Worm (Caenorhabditis elegans): ENCODE data around the gene F17H10.2.

Gene F17H10.2

ce11 chrX:13145988-13146873, 32.7 kb downstream of the F17H10.2 start:
- TF ChIP-seq hmg-4 (GFP tag; optimal IDR thresholded peaks at IDR 0.05): peak; percentile 42
- no peak for TF ChIP-seq tbx-37 (GFP tag; conservative IDR thresholded peaks at IDR 0.05)
- no peak for TF ChIP-seq hmbx-1 (tag; optimal IDR thresholded peaks at IDR 0.05)
- TF ChIP-seq ceh-36 (tag; optimal IDR thresholded peaks at IDR 0.05): peak; percentile 22

ce11 chrX:13147105-13147504, 33.5 kb downstream of the F17H10.2 start:
- TF ChIP-seq tbx-11 (GFP tag; IDR thresholded peaks at IDR 0.05) (no peak), tbx-37 (GFP tag; conservative IDR thresholded peaks at IDR 0.05) (no peak), tra-4 (tag; optimal IDR thresholded peaks at IDR 0.05) (no peak), B0310.2 (tag; optimal IDR thresholded peaks at IDR 0.05) (no peak), sea-1 (GFP tag; conservative IDR thresholded peaks at IDR 0.05) (no peak), ama-1 (optimal IDR thresholded peaks at IDR 0.05) (no peak), aly-1 (tag; optimal IDR thresholded peaks at IDR 0.05) (no peak), hnd-1 (tag; optimal IDR thresholded peaks at IDR 0.05) (no peak), hmg-4 (GFP tag; optimal IDR thresholded peaks at IDR 0.05) (no peak), ets-7 (tag; optimal IDR thresholded peaks at IDR 0.05) (no peak), scrt-1 (GFP tag; IDR thresholded peaks at IDR 0.05) (no peak), F13C5.2 (tag; optimal IDR thresholded peaks at IDR 0.05) (no peak), hmbx-1 (tag; optimal IDR thresholded peaks at IDR 0.05) (no peak), pes-1 (GFP tag; IDR thresholded peaks at IDR 0.05) (no peak)

DNA sequence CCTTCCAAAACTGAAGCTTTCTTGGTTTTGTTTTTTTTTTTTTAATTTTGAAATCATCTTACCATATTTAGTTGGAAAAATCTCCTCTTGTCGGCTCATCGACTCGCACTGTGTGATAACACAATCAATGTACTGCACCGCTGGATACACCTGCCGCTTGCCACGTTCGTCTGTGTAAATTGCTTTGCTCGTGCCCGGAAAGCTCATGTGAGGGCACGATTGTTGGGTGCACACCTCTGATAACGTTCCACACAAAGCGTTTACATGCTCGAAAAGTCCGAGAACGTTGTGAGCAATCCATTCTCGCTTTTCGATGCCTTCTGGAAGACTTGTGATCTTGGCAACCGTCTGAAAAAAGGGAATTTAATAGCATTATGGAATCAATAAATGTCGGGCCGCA, 40.9 kb downstream of the F17H10.2 start:
- TF ChIP-seq B0310.2 (tag; optimal IDR thresholded peaks at IDR 0.05) (no peak), ama-1 (optimal IDR thresholded peaks at IDR 0.05) (no peak), tra-4 (tag; optimal IDR thresholded peaks at IDR 0.05) (no peak), tbx-37 (GFP tag; conservative IDR thresholded peaks at IDR 0.05) (no peak), tbx-11 (GFP tag; IDR thresholded peaks at IDR 0.05) (no peak), sea-1 (GFP tag; conservative IDR thresholded peaks at IDR 0.05) (no peak), hmbx-1 (tag; optimal IDR thresholded peaks at IDR 0.05) (no peak), pes-1 (GFP tag; IDR thresholded peaks at IDR 0.05) (no peak)

ce11 chrX:13155730-13156129, 42.2 kb downstream of the F17H10.2 start:
- TF ChIP-seq ets-7 (tag; optimal IDR thresholded peaks at IDR 0.05) (no peak), tbx-37 (GFP tag; conservative IDR thresholded peaks at IDR 0.05) (no peak), ceh-13 (GFP tag; optimal IDR thresholded peaks at IDR 0.05) (no peak), ama-1 (optimal IDR thresholded peaks at IDR 0.05) (no peak), hmbx-1 (tag; optimal IDR thresholded peaks at IDR 0.05) (no peak), B0310.2 (tag; optimal IDR thresholded peaks at IDR 0.05) (no peak), flt-1 (GFP tag; IDR thresholded peaks at IDR 0.05) (no peak), hmg-4 (GFP tag; optimal IDR thresholded peaks at IDR 0.05) (no peak), hnd-1 (tag; optimal IDR thresholded peaks at IDR 0.05) (no peak), F13C5.2 (tag; optimal IDR thresholded peaks at IDR 0.05) (no peak)

DNA sequence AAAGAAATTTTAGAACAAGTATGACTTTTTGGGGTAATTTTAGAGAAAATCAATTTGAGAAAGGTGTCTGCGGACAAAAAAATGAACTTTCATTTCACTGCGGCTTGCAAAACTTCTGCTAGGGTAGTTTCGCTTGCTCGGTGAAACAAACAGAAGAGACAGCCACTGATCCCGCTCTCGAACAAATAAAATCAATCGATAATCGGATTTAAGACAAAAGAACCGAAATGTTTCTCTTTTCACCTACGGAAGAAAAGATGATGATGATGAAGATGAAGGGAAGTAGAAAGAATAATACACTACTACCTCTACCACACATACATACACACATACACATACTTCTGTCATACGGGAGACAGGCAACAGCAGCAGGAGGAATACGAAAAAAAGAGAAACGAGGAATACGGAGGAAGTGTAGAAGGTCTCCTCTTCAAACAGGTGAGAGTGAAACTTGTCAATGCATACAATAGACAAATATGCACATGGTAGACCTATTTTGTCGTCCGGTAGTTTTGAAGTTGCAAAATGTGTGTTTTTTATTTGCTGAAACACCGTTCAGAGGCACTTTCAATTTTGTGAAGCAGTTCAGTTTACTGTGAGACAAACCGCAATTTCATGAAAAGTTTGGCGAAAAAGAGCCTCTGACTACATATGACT, 43.7 kb downstream of the F17H10.2 start:
- no peak for TF ChIP-seq hmg-4 (GFP tag; optimal IDR thresholded peaks at IDR 0.05)
- TF ChIP-seq ama-1 (optimal IDR thresholded peaks at IDR 0.05): no peak

DNA sequence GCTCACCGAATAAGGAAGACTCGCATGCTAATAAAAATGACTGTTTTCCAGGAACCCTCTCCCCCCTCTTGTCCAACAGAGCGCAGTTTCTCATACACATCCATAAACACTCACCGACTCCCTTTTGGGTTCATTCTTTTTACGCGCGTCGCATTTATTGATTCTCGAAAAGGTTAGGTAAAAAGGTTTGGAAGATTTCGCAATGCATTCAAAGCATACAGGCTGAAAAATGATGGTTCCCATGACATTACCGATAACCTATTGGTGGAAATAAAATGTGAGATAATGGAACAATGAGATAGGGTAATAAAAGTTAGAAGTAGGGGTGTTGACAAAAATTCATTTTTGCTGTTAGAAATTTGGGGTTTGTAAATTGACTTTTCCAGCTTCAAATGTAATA, 44.9 kb downstream of the F17H10.2 start:
- TF ChIP-seq sea-1 (GFP tag; conservative IDR thresholded peaks at IDR 0.05): no peak
- no peak for TF ChIP-seq aly-1 (tag; optimal IDR thresholded peaks at IDR 0.05)
- no peak for TF ChIP-seq ama-1 (optimal IDR thresholded peaks at IDR 0.05)
- TF ChIP-seq scrt-1 (GFP tag; IDR thresholded peaks at IDR 0.05): no peak
- no peak for TF ChIP-seq hmg-4 (GFP tag; optimal IDR thresholded peaks at IDR 0.05)
- no peak for TF ChIP-seq ceh-13 (GFP tag; optimal IDR thresholded peaks at IDR 0.05)
- no peak for TF ChIP-seq tbx-11 (GFP tag; IDR thresholded peaks at IDR 0.05)
- TF ChIP-seq tra-4 (tag; optimal IDR thresholded peaks at IDR 0.05): no peak
- TF ChIP-seq B0310.2 (tag; optimal IDR thresholded peaks at IDR 0.05): no peak
- no peak for TF ChIP-seq F13C5.2 (tag; optimal IDR thresholded peaks at IDR 0.05)
- TF ChIP-seq hmbx-1 (tag; optimal IDR thresholded peaks at IDR 0.05): no peak
- no peak for TF ChIP-seq ceh-36 (tag; optimal IDR thresholded peaks at IDR 0.05)
- TF ChIP-seq flt-1 (GFP tag; IDR thresholded peaks at IDR 0.05): no peak
- no peak for TF ChIP-seq tbx-37 (GFP tag; conservative IDR thresholded peaks at IDR 0.05)
- no peak for TF ChIP-seq hnd-1 (tag; optimal IDR thresholded peaks at IDR 0.05)
- TF ChIP-seq ets-7 (tag; optimal IDR thresholded peaks at IDR 0.05): no peak
- no peak for TF ChIP-seq pes-1 (GFP tag; IDR thresholded peaks at IDR 0.05)

DNA sequence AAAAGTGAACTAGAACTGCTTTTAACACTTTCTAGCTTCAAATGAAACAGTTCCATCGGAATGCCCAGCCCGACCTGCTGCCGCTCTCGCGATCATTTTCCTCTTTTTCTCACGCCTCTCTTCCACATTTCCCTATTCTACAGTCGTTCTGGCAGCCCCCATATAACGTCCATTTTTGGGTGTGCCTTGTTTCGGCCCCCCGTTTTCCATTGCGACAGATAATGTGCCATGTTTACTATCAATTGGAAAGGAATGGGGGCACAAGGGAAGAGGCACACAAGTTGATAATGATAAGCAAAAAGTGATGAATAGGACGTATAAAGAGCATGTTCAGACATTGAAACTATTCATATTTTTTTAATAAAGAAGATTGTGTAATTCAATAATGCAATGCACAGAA, 45.4 kb downstream of the F17H10.2 start:
- TF ChIP-seq ets-7 (tag; optimal IDR thresholded peaks at IDR 0.05) (no peak), hmg-4 (GFP tag; optimal IDR thresholded peaks at IDR 0.05) (peak; percentile 30), tbx-11 (GFP tag; IDR thresholded peaks at IDR 0.05) (0 out of 2 replicates have a peak, but pooled peaks have one; percentile 29)

DNA sequence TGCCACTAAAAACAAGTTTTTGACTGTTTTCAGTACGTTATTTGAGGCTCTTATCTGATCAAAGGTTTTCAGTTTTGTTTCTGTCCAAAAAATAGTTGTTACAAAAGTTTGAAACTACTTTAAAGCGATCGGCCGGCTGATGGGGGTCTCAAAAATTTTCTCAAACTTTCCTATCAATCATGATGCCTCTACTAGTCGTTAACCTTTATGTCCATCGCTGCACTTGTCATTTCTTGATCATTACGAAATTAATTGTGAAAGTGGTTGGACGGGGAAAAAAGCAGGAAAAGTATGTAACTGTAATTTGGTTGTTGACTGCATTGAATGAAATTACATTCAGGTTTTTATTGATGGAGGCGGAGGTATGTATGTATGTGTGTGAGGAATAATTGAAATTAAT, 46.3 kb downstream of the F17H10.2 start:
- no peak for TF ChIP-seq tbx-11 (GFP tag; IDR thresholded peaks at IDR 0.05)
- TF ChIP-seq tra-4 (tag; optimal IDR thresholded peaks at IDR 0.05): no peak

Data from whole organism, early embryonic.